Fruit fly (Drosophila melanogaster) whole organism, embryonic: Measurements from ENCODE around the gene ZnT63C.
A peak's percentile ranks its signal among the peaks of the same experiment; 100 is the strongest.

Experiments used
- Bgb ChIP-seq: fragments of 200-800 bp; sonication (Bioruptor generic); IDR thresholded peaks from 2 replicates; pipeline ENCODE4 v1.3.6; 2022; ENCODE audit warnings: missing biosample characterization, missing genetic modification characterization; ENCODE audit not compliant: partially characterized antibody
- CG11560 ChIP-seq: fragments of 200-800 bp; sonication (Bioruptor generic); IDR thresholded peaks from 3 replicates; pipeline ENCODE4 v1.3.6; 2022; ENCODE audit warnings: missing biosample characterization, missing genetic modification characterization
- CG11723 ChIP-seq: fragments of 200-800 bp; sonication (Bioruptor generic); optimal IDR thresholded peaks from 2 replicates; lab custom pipeline; 2017; ENCODE audit warnings: missing biosample characterization, mild to moderate bottlenecking, missing genetic modification characterization
- CG12071 ChIP-seq: fragments of 200-800 bp; sonication (Bioruptor generic); optimal IDR thresholded peaks from 3 replicates; lab custom pipeline; 2018; ENCODE audit warnings: missing biosample characterization, mild to moderate bottlenecking, missing genetic modification characterization
- CG13123 ChIP-seq: fragments of 200-800 bp; sonication (Bioruptor generic); optimal IDR thresholded peaks from 2 replicates; lab custom pipeline; 2016; ENCODE audit warnings: missing biosample characterization, missing genetic modification characterization
- CG15011 ChIP-seq: fragments of 200-800 bp; sonication (Bioruptor generic); optimal IDR thresholded peaks from 3 replicates; lab custom pipeline; 2018; ENCODE audit warnings: missing biosample characterization, mild to moderate bottlenecking, missing genetic modification characterization
- CG17568 ChIP-seq: fragments of 200-800 bp; sonication (Bioruptor generic); optimal IDR thresholded peaks from 2 replicates; lab custom pipeline; 2018; ENCODE audit warnings: missing biosample characterization, mild to moderate bottlenecking, missing genetic modification characterization, moderate library complexity
- CG17612 ChIP-seq: fragments of 200-800 bp; sonication (Bioruptor generic); IDR thresholded peaks from 2 replicates; pipeline ENCODE4 v1.3.6; 2022; ENCODE audit warnings: missing biosample characterization, missing genetic modification characterization
- CG2199 ChIP-seq: fragments of 200-800 bp; sonication (Bioruptor generic); IDR thresholded peaks from 3 replicates; pipeline ENCODE4 v1.3.6; 2022; ENCODE audit warnings: missing biosample characterization, missing genetic modification characterization
- CG3726 ChIP-seq: fragments of 200-800 bp; sonication (Bioruptor generic); IDR thresholded peaks from 3 replicates; pipeline ENCODE4, ENCODE4 v1.3.6; 2022; ENCODE audit warnings: missing biosample characterization, missing genetic modification characterization
- CG43689 ChIP-seq: fragments of 200-800 bp; sonication (Bioruptor generic); IDR thresholded peaks from 2 replicates; pipeline ENCODE4 v1.3.6; 2022; ENCODE audit warnings: missing biosample characterization, missing genetic modification characterization
- CG5180 ChIP-seq: fragments of 200-800 bp; sonication (Bioruptor generic); optimal IDR thresholded peaks from 3 replicates; lab custom pipeline; 2017; ENCODE audit warnings: missing biosample characterization, missing genetic modification characterization, mild to moderate bottlenecking, moderate library complexity, missing genetic modification reagents
- CG6683 ChIP-seq: fragments of 200-800 bp; sonication (Bioruptor generic); optimal IDR thresholded peaks from 2 replicates; lab custom pipeline; 2017; ENCODE audit warnings: missing biosample characterization, mild to moderate bottlenecking, missing genetic modification characterization, missing genetic modification reagents
- CG6765 ChIP-seq: fragments of 200-800 bp; sonication (Bioruptor generic); optimal IDR thresholded peaks from 3 replicates; lab custom pipeline; 2017; ENCODE audit warnings: missing biosample characterization, mild to moderate bottlenecking, missing genetic modification characterization
- CG7786 ChIP-seq: fragments of 200-800 bp; sonication (Bioruptor generic); optimal IDR thresholded peaks from 2 replicates; lab custom pipeline; 2016; ENCODE audit warnings: missing biosample characterization, missing genetic modification characterization
- CG7928 ChIP-seq: fragments of 200-800 bp; sonication (Bioruptor generic); optimal IDR thresholded peaks from 2 replicates; lab custom pipeline; 2017; ENCODE audit warnings: missing biosample characterization, mild to moderate bottlenecking, missing genetic modification characterization
- CG8089 ChIP-seq: fragments of 200-800 bp; sonication (Bioruptor generic); optimal IDR thresholded peaks from 3 replicates; lab custom pipeline; 2016; ENCODE audit warnings: missing biosample characterization, missing genetic modification characterization
- CG8765 ChIP-seq: fragments of 200-800 bp; sonication (Bioruptor generic); IDR thresholded peaks from 2 replicates; pipeline ENCODE4 v1.3.6; 2022; ENCODE audit warnings: missing biosample characterization, missing genetic modification characterization
- CG9876 ChIP-seq: fragments of 200-800 bp; sonication (Bioruptor generic); optimal IDR thresholded peaks from 2 replicates; lab custom pipeline; 2016; ENCODE audit warnings: missing biosample characterization, missing genetic modification characterization
- D19A ChIP-seq: fragments of 200-800 bp; optimal IDR thresholded peaks from 3 replicates; lab custom pipeline; 2019; ENCODE audit warnings: missing biosample characterization, mild to moderate bottlenecking, missing genetic modification characterization, moderate library complexity
- E2f2 ChIP-seq: fragments of 200-800 bp; sonication (Bioruptor generic); IDR thresholded peaks from 2 replicates; pipeline ENCODE4 v1.3.6; 2022; ENCODE audit warnings: missing biosample characterization, missing genetic modification characterization
- GATAe ChIP-seq: fragments of 200-800 bp; sonication (Bioruptor generic); conservative IDR thresholded peaks from 2 replicates; pipeline ENCODE4 v1.3.6; 2022; ENCODE audit warnings: missing biosample characterization, missing genetic modification characterization
- HHEX ChIP-seq: fragments of 200-800 bp; sonication (Bioruptor generic); optimal IDR thresholded peaks from 3 replicates; lab custom pipeline; 2017; ENCODE audit warnings: missing biosample characterization, mild to moderate bottlenecking, missing genetic modification characterization, missing genetic modification reagents
- HmgD ChIP-seq: fragments of 200-800 bp; sonication (Bioruptor generic); optimal IDR thresholded peaks from 3 replicates; lab custom pipeline; 2016; ENCODE audit warnings: missing biosample characterization, missing genetic modification characterization
- Hmr ChIP-seq: fragments of 200-800 bp; sonication (Bioruptor generic); optimal IDR thresholded peaks from 3 replicates; lab custom pipeline; 2017; ENCODE audit warnings: mild to moderate bottlenecking, missing biosample characterization, missing genetic modification reagents, missing genetic modification characterization
- Med ChIP-seq: fragments of 200-800 bp; sonication (Bioruptor generic); peaks from one replicate; lab custom pipeline; 2016; ENCODE audit warnings: missing biosample characterization, missing genetic modification characterization, mild to moderate bottlenecking, inconsistent platforms, moderate library complexity
- Nf-YC ChIP-seq: fragments of 200-800 bp; optimal IDR thresholded peaks from 3 replicates; lab custom pipeline; 2019; ENCODE audit warnings: missing biosample characterization, mild to moderate bottlenecking, missing genetic modification characterization, moderate library complexity
- Optix ChIP-seq: fragments of 200-800 bp; sonication (Bioruptor generic); IDR thresholded peaks from 3 replicates; pipeline ENCODE4 v1.3.6; 2022; ENCODE audit warnings: missing biosample characterization, missing genetic modification characterization
- Ptx1 ChIP-seq: fragments of 200-800 bp; sonication (Bioruptor generic); IDR thresholded peaks from 2 replicates; pipeline ENCODE4 v1.3.6; 2022; ENCODE audit warnings: missing biosample characterization, missing genetic modification characterization
- Rfx ChIP-seq: fragments of 200-800 bp; sonication (Bioruptor generic); IDR thresholded peaks from 2 replicates; pipeline ENCODE4 v1.3.6; 2022; ENCODE audit warnings: missing biosample characterization, missing genetic modification characterization
- TFAM ChIP-seq: fragments of 200-800 bp; sonication (Bioruptor generic); optimal IDR thresholded peaks from 2 replicates; lab custom pipeline; 2017; ENCODE audit warnings: missing biosample characterization, missing genetic modification characterization, inconsistent platforms
- Taf1 ChIP-seq: fragments of 200-800 bp; sonication (Bioruptor generic); IDR thresholded peaks from 2 replicates; pipeline ENCODE4 v1.3.6; 2022; ENCODE audit warnings: missing biosample characterization, missing genetic modification characterization
- ap ChIP-seq: fragments of 200-800 bp; sonication (Bioruptor generic); IDR thresholded peaks from 2 replicates; pipeline ENCODE4 v1.3.6; 2022; ENCODE audit warnings: missing biosample characterization, missing genetic modification characterization
- bbx ChIP-seq: fragments of 200-800 bp; sonication (Bioruptor generic); IDR thresholded peaks from 2 replicates; pipeline ENCODE4 v1.3.6; 2022; ENCODE audit warnings: missing biosample characterization, missing genetic modification characterization; ENCODE audit not compliant: partially characterized antibody
- cato ChIP-seq: fragments of 200-800 bp; sonication (Bioruptor generic); optimal IDR thresholded peaks from 2 replicates; lab custom pipeline; 2016; ENCODE audit warnings: missing biosample characterization, missing genetic modification characterization, borderline replicate concordance
- croc ChIP-seq: fragments of 200-800 bp; sonication (Bioruptor generic); conservative IDR thresholded peaks from 3 replicates; pipeline ENCODE4 v1.3.6; 2022; ENCODE audit warnings: missing biosample characterization, missing genetic modification characterization
- dmrt99B ChIP-seq: fragments of 200-800 bp; sonication (Bioruptor generic); optimal IDR thresholded peaks from 2 replicates; lab custom pipeline; 2018; ENCODE audit warnings: missing biosample characterization, mild to moderate bottlenecking, missing genetic modification characterization, moderate library complexity
- grn ChIP-seq: fragments of 200-800 bp; sonication (Bioruptor generic); optimal IDR thresholded peaks from 3 replicates; lab custom pipeline; 2017; ENCODE audit warnings: missing biosample characterization, missing genetic modification characterization
- jigr1 ChIP-seq: fragments of 200-800 bp; sonication (Bioruptor generic); IDR thresholded peaks from 3 replicates; pipeline ENCODE4 v1.3.6; 2022; ENCODE audit warnings: missing biosample characterization, missing genetic modification characterization
- kah ChIP-seq: fragments of 200-800 bp; sonication (Bioruptor generic); optimal IDR thresholded peaks from 2 replicates; lab custom pipeline; 2018; ENCODE audit warnings: missing biosample characterization, mild to moderate bottlenecking, missing genetic modification characterization
- lab ChIP-seq: fragments of 200-800 bp; sonication (Bioruptor generic); optimal IDR thresholded peaks from 3 replicates; lab custom pipeline; 2017; ENCODE audit warnings: missing biosample characterization, missing genetic modification characterization, mild to moderate bottlenecking, moderate library complexity, missing genetic modification reagents
- mam ChIP-seq: fragments of 200-800 bp; sonication (Bioruptor generic); optimal IDR thresholded peaks from 3 replicates; lab custom pipeline; 2016; ENCODE audit warnings: missing biosample characterization, missing genetic modification characterization
- peb ChIP-seq: fragments of 200-800 bp; sonication (Bioruptor generic); IDR thresholded peaks from 2 replicates; pipeline ENCODE4 v1.3.6; 2022; ENCODE audit warnings: missing biosample characterization, missing genetic modification characterization
- shn ChIP-seq: fragments of 200-800 bp; sonication (Bioruptor generic); optimal IDR thresholded peaks from 3 replicates; lab custom pipeline; 2016; ENCODE audit warnings: missing biosample characterization, missing genetic modification characterization
- slbo ChIP-seq: fragments of 200-800 bp; sonication (Bioruptor generic); IDR thresholded peaks from 2 replicates; pipeline ENCODE4 v1.3.6; 2022; ENCODE audit warnings: missing biosample characterization, missing genetic modification characterization
- sug ChIP-seq: fragments of 200-800 bp; optimal IDR thresholded peaks from 2 replicates; lab custom pipeline; 2019; ENCODE audit warnings: missing biosample characterization, mild to moderate bottlenecking, missing genetic modification characterization, moderate library complexity
- tap ChIP-seq: fragments of 200-800 bp; optimal IDR thresholded peaks from 3 replicates; lab custom pipeline; 2019; ENCODE audit warnings: missing biosample characterization, mild to moderate bottlenecking, missing genetic modification characterization, moderate library complexity
- vvl ChIP-seq: fragments of 200-800 bp; sonication (Bioruptor generic); IDR thresholded peaks from 2 replicates; pipeline ENCODE4 v1.3.6; 2022; ENCODE audit warnings: missing biosample characterization, missing genetic modification characterization
- yki ChIP-seq: fragments of >200 bp; optimal IDR thresholded peaks from 3 replicates; lab custom pipeline; 2018
- zen ChIP-seq: fragments of 200-800 bp; sonication (Bioruptor generic); optimal IDR thresholded peaks from 3 replicates; lab custom pipeline; 2018; ENCODE audit warnings: missing biosample characterization, mild to moderate bottlenecking, missing genetic modification characterization, moderate library complexity

The ZnT63C gene

dm6 chr3L:3307593-3307992 is 4.1 kb downstream of the ZnT63C start:
- TF ChIP-seq E2f2 (GFP tag; lab: Robert Waterston, UW) (0 out of 2 replicates have a peak, but pooled peaks have one; percentile 6), Med (GFP tag; lab: Kevin White, UChicago) (peak; percentile 65), kah (GFP tag; lab: Kevin White, UChicago) (no peak), CG7928 (GFP tag; lab: Kevin White, UChicago) (no peak), lab (GFP tag; lab: Kevin White, UChicago) (peak; percentile 35), jigr1 (GFP tag; lab: Robert Waterston, UW) (no peak), CG7786 (no peak), CG2199 (GFP tag; lab: Robert Waterston, UW) (0 out of 3 replicates have a peak, but pooled peaks have one; percentile 19), tap (tag; lab: Kevin White, UChicago) (no peak), yki (lab: Kevin White, UChicago) (no peak), CG3726 (GFP tag; lab: Robert Waterston, UW) (no peak), Optix (no peak), shn (GFP tag; lab: Kevin White, UChicago) (no peak), TFAM (GFP tag; lab: Kevin White, UChicago) (no peak), Ptx1 (peak; percentile 17; the same call in 1 of the 2 replicates), CG13123 (GFP tag; lab: Kevin White, UChicago) (no peak), dmrt99B (tag; lab: Kevin White, UChicago) (no peak), CG8089 (no peak), D19A (tag; lab: Kevin White, UChicago) (no peak), CG6683 (GFP tag; lab: Kevin White, UChicago) (no peak), slbo (no peak), CG6765 (GFP tag; lab: Kevin White, UChicago) (no peak), CG17612 (GFP tag; lab: Robert Waterston, UW) (no peak), CG5180 (GFP tag; lab: Kevin White, UChicago) (no peak), HHEX (GFP tag; lab: Kevin White, UChicago) (peak; percentile 10), CG12071 (GFP tag; lab: Kevin White, UChicago) (no peak), CG9876 (GFP tag; lab: Kevin White, UChicago) (no peak), croc (no peak), mam (GFP tag; lab: Kevin White, UChicago) (no peak), bbx (GFP tag; lab: Robert Waterston, UW) (peak; percentile 32; the same call in 1 of the 2 replicates), ap (GFP tag; lab: Robert Waterston, UW) (no peak), Hmr (GFP tag; lab: Kevin White, UChicago) (no peak), Nf-YC (tag; lab: Kevin White, UChicago) (peak; percentile 27), vvl (GFP tag; lab: Robert Waterston, UW) (peak; percentile 52), HmgD (GFP tag; lab: Kevin White, UChicago) (no peak), Bgb (0 out of 2 replicates have a peak, but pooled peaks have one; percentile 12), Taf1 (GFP tag; lab: Robert Waterston, UW) (no peak), zen (peak; percentile 5), CG8765 (GFP tag; lab: Robert Waterston, UW) (no peak)

- TF ChIP-seq CG11560 (tag; lab: Robert Waterston, UW) (no peak), sug (tag; lab: Kevin White, UChicago) (peak; percentile 76), cato (GFP tag; lab: Kevin White, UChicago) (no peak), bbx (GFP tag; lab: Robert Waterston, UW) (no peak), peb (no peak), CG11723 (no peak), grn (GFP tag; lab: Kevin White, UChicago) (peak; percentile 84), CG15011 (GFP tag; lab: Kevin White, UChicago) (no peak), Rfx (0 out of 2 replicates have a peak, but pooled peaks have one; percentile 3), CG43689 (GFP tag; lab: Robert Waterston, UW) (no peak), GATAe (GFP tag; lab: Robert Waterston, UW) (no peak; the same call in 1 of the 2 replicates), CG17568 (GFP tag; lab: Kevin White, UChicago) (no peak), CG12071 (GFP tag; lab: Kevin White, UChicago) (no peak), Nf-YC (tag; lab: Kevin White, UChicago) (peak; percentile 95)
These were observed 5.4 kb downstream of the ZnT63C start for dm6 chr3L:3308676-3309613.
